Worm (Caenorhabditis elegans) whole organism, L2 larva: ENCODE results near the gene mrps-5.

Experiments used
- alr-1 ChIP-seq: fragments of 150-350 bp; optimal IDR thresholded peaks from 2 replicates; lab custom pipeline; 2014; ENCODE audit warnings: missing biosample characterization, missing genetic modification characterization
- aly-2 ChIP-seq: fragments of 150-350 bp; optimal IDR thresholded peaks from 2 replicates; lab custom pipeline; 2014; ENCODE audit warnings: missing biosample characterization, missing genetic modification characterization
- ama-1 ChIP-seq: fragments of 150-350 bp; optimal IDR thresholded peaks from 2 replicates; lab custom pipeline; 2018; ENCODE audit warnings: inconsistent platforms
- ceh-82 ChIP-seq: fragments of 150-350 bp; optimal IDR thresholded peaks from 2 replicates; lab custom pipeline; 2014; ENCODE audit warnings: missing biosample characterization, missing genetic modification characterization
- lin-13 ChIP-seq: fragments of 150-350 bp; optimal IDR thresholded peaks from 2 replicates; lab custom pipeline; 2014; ENCODE audit warnings: missing biosample characterization, missing genetic modification reagents, missing genetic modification characterization
- mab-5 ChIP-seq: fragments of 150-350 bp; optimal IDR thresholded peaks from 2 replicates; lab custom pipeline; 2014; ENCODE audit warnings: missing biosample characterization, missing genetic modification characterization
- mdl-1 ChIP-seq, 2 experiments: fragments of 150-350 bp in 1 of 2; sonication (generic microtip) in 1 of 2; optimal IDR thresholded peaks; 2 replicates each; lab custom pipeline; 2017; ENCODE audit warnings: missing biosample characterization in 2 of 2, missing genetic modification characterization in 2 of 2
- nhr-11 ChIP-seq: fragments of 150-350 bp; optimal IDR thresholded peaks from 2 replicates; lab custom pipeline; 2014; ENCODE audit warnings: missing biosample characterization, missing genetic modification characterization
- nhr-23 ChIP-seq: fragments of 150-350 bp; optimal IDR thresholded peaks from 2 replicates; lab custom pipeline; 2014; ENCODE audit warnings: missing biosample characterization, missing genetic modification reagents, missing genetic modification characterization
- nhr-237 ChIP-seq: fragments of 150-350 bp; optimal IDR thresholded peaks from 2 replicates; lab custom pipeline; 2014; ENCODE audit warnings: missing biosample characterization, missing genetic modification characterization
- unc-62 ChIP-seq: fragments of 150-350 bp; optimal IDR thresholded peaks from 2 replicates; lab custom pipeline; 2014; ENCODE audit warnings: missing biosample characterization, missing genetic modification reagents, missing genetic modification characterization

ce11 chrV:12523356-12523755 lies 39.9 kb upstream of the mrps-5 start:
- TF ChIP-seq mab-5 (tag; lab: Kevin White, UChicago) (peak; percentile 40), unc-62 (no peak), alr-1 (tag; lab: Kevin White, UChicago) (no peak), nhr-11 (tag; lab: Kevin White, UChicago) (no peak), ama-1 (no peak), nhr-23 (tag; lab: Kevin White, UChicago) (no peak), aly-2 (no peak), ceh-82 (no peak), nhr-237 (tag; lab: Kevin White, UChicago) (no peak), mdl-1 (tag; optimal IDR thresholded peaks at IDR 0.05; lab: Kevin White, UChicago) (no peak), lin-13 (GFP tag; lab: Kevin White, UChicago) (no peak)
